Worm (Caenorhabditis elegans): ENCODE measurements around the gene C45H4.13.

- TF ChIP-seq snpc-4 (tag; optimal IDR thresholded peaks at IDR 0.05), result no peak
- TF ChIP-seq mdl-1 (tag; optimal IDR thresholded peaks at IDR 0.05), result no peak
- no peak for TF ChIP-seq egl-27 (tag; optimal IDR thresholded peaks at IDR 0.05)
- no peak for TF ChIP-seq pha-4 (tag; optimal IDR thresholded peaks at IDR 0.05)
- no peak for TF ChIP-seq ceh-9 (tag; optimal IDR thresholded peaks at IDR 0.05)
- no peak for TF ChIP-seq nhr-28 (tag; optimal IDR thresholded peaks at IDR 0.05)
Measured at ce11 chrV:2137010-2137409, 13.8 kb downstream of the C45H4.13 start.
